Fruit fly (Drosophila melanogaster) whole organism, embryonic: ENCODE results near the gene CG42399.

Source experiments
- B-H2 ChIP-seq: fragments of 200-800 bp; sonication (Bioruptor generic); optimal IDR thresholded peaks from 2 replicates; lab custom pipeline; 2018; ENCODE audit warnings: missing biosample characterization, mild to moderate bottlenecking, missing genetic modification characterization
- Blimp-1 ChIP-seq: fragments of 200-800 bp; sonication (Bioruptor generic); optimal IDR thresholded peaks from 3 replicates; lab custom pipeline; 2018; ENCODE audit warnings: missing biosample characterization, missing genetic modification characterization, mild to moderate bottlenecking, moderate library complexity, missing genetic modification reagents
- C15 ChIP-seq: fragments of 200-800 bp; sonication (Bioruptor generic); IDR thresholded peaks from 3 replicates; pipeline ENCODE4 v1.3.6; 2022; ENCODE audit warnings: missing biosample characterization, missing genetic modification characterization
- CG12744 ChIP-seq: fragments of 200-800 bp; sonication (Bioruptor generic); optimal IDR thresholded peaks from 2 replicates; lab custom pipeline; 2016; ENCODE audit warnings: missing biosample characterization, missing genetic modification characterization
- CG13775 ChIP-seq: fragments of 200-800 bp; sonication (Bioruptor generic); optimal IDR thresholded peaks from 3 replicates; lab custom pipeline; 2017; ENCODE audit warnings: missing biosample characterization, mild to moderate bottlenecking, missing genetic modification characterization
- CG1529 ChIP-seq: fragments of 200-800 bp; sonication (Bioruptor generic); optimal IDR thresholded peaks from 3 replicates; lab custom pipeline; 2018; ENCODE audit warnings: missing biosample characterization, missing genetic modification characterization
- CG15696 ChIP-seq: fragments of 200-800 bp; sonication (Bioruptor generic); optimal IDR thresholded peaks from 2 replicates; lab custom pipeline; 2019; ENCODE audit warnings: missing biosample characterization, mild to moderate bottlenecking, missing genetic modification characterization, moderate library complexity
- CG1603 ChIP-seq: fragments of 200-800 bp; sonication (Bioruptor generic); optimal IDR thresholded peaks from 2 replicates; lab custom pipeline; 2019; ENCODE audit warnings: missing biosample characterization, mild to moderate bottlenecking, missing genetic modification characterization, moderate library complexity
- CG17186 ChIP-seq: fragments of 200-800 bp; sonication (Bioruptor generic); optimal IDR thresholded peaks from 3 replicates; lab custom pipeline; 2017; ENCODE audit warnings: missing biosample characterization, missing genetic modification reagents, missing genetic modification characterization
- CG2199 ChIP-seq: fragments of 200-800 bp; sonication (Bioruptor generic); IDR thresholded peaks from 3 replicates; pipeline ENCODE4 v1.3.6; 2022; ENCODE audit warnings: missing biosample characterization, missing genetic modification characterization
- CG2678 ChIP-seq: fragments of 200-800 bp; sonication (Bioruptor generic); optimal IDR thresholded peaks from 3 replicates; lab custom pipeline; 2019; ENCODE audit warnings: missing biosample characterization, mild to moderate bottlenecking, missing genetic modification characterization, moderate library complexity
- CG31441 ChIP-seq: fragments of 200-800 bp; sonication (Bioruptor generic); IDR thresholded peaks from 2 replicates; pipeline ENCODE4 v1.3.6; 2022; ENCODE audit warnings: missing biosample characterization, missing genetic modification characterization
- CG34422 ChIP-seq: fragments of 200-800 bp; sonication (Bioruptor generic); IDR thresholded peaks from 3 replicates; pipeline ENCODE4 v1.3.6; 2022; ENCODE audit warnings: missing biosample characterization, missing genetic modification characterization
- CG4424 ChIP-seq: fragments of 200-800 bp; sonication (Bioruptor generic); optimal IDR thresholded peaks from 3 replicates; lab custom pipeline; 2016; ENCODE audit warnings: missing biosample characterization, missing genetic modification characterization
- CG4617 ChIP-seq: fragments of 200-800 bp; sonication (Bioruptor generic); optimal IDR thresholded peaks from 3 replicates; lab custom pipeline; 2016; ENCODE audit warnings: missing biosample characterization, missing genetic modification characterization, borderline replicate concordance
- CG6654 ChIP-seq: fragments of 200-800 bp; sonication (Bioruptor generic); optimal IDR thresholded peaks from 2 replicates; lab custom pipeline; 2017; ENCODE audit warnings: missing biosample characterization, mild to moderate bottlenecking, missing genetic modification characterization
- CG6765 ChIP-seq: fragments of 200-800 bp; sonication (Bioruptor generic); optimal IDR thresholded peaks from 3 replicates; lab custom pipeline; 2017; ENCODE audit warnings: missing biosample characterization, mild to moderate bottlenecking, missing genetic modification characterization
- CG7987 ChIP-seq: fragments of 200-800 bp; sonication (Bioruptor generic); optimal IDR thresholded peaks from 2 replicates; lab custom pipeline; 2018; ENCODE audit warnings: missing biosample characterization, mild to moderate bottlenecking, missing genetic modification characterization, moderate library complexity
- CG8924 ChIP-seq: fragments of 200-800 bp; optimal IDR thresholded peaks from 3 replicates; lab custom pipeline; 2019; ENCODE audit warnings: missing biosample characterization, mild to moderate bottlenecking, missing genetic modification characterization, moderate library complexity
- CHES-1-like ChIP-seq: fragments of 200-800 bp; sonication (Bioruptor generic); optimal IDR thresholded peaks from 2 replicates; lab custom pipeline; 2016; ENCODE audit warnings: missing biosample characterization, missing genetic modification characterization
- D ChIP-seq, 2 experiments: fragments of 200-800 bp in 1 of 2; fragments of >200 bp in 1 of 2; sonication (Bioruptor generic) in 1 of 2; optimal IDR thresholded peaks; 2 replicates in 1 of 2; 3 replicates in 1 of 2; lab custom pipeline; 2017; ENCODE audit warnings: mild to moderate bottlenecking in 1 of 2, missing biosample characterization in 1 of 2, missing genetic modification characterization in 1 of 2, missing genetic modification reagents in 1 of 2
- D19B ChIP-seq: fragments of 200-800 bp; sonication (Bioruptor generic); optimal IDR thresholded peaks from 2 replicates; lab custom pipeline; 2017; ENCODE audit warnings: missing biosample characterization, mild to moderate bottlenecking, missing genetic modification characterization
- Dp ChIP-seq: fragments of 200-800 bp; sonication (Bioruptor generic); optimal IDR thresholded peaks from 2 replicates; lab custom pipeline; 2018; ENCODE audit warnings: missing biosample characterization, mild to moderate bottlenecking, missing genetic modification characterization, moderate library complexity
- Elba2 ChIP-seq: fragments of 200-800 bp; sonication (Bioruptor generic); optimal IDR thresholded peaks from 3 replicates; lab custom pipeline; 2016; ENCODE audit warnings: missing biosample characterization, missing genetic modification characterization
- Fer1 ChIP-seq: fragments of 200-800 bp; sonication (Bioruptor generic); optimal IDR thresholded peaks from 2 replicates; lab custom pipeline; 2017; ENCODE audit warnings: missing biosample characterization, mild to moderate bottlenecking, missing genetic modification characterization
- Ravus ChIP-seq: fragments of 200-800 bp; sonication (Bioruptor generic); IDR thresholded peaks from 2 replicates; pipeline ENCODE4 v1.3.6; 2022; ENCODE audit warnings: missing biosample characterization, missing genetic modification characterization
- Sin3A ChIP-seq: fragments of >200 bp; optimal IDR thresholded peaks from 2 replicates; lab custom pipeline; 2018
- Sry-β ChIP-seq: fragments of 200-800 bp; sonication (Bioruptor generic); optimal IDR thresholded peaks from 2 replicates; lab custom pipeline; 2018; ENCODE audit warnings: missing biosample characterization, mild to moderate bottlenecking, missing genetic modification characterization, moderate library complexity
- Tbp ChIP-seq: fragments of >200 bp; optimal IDR thresholded peaks from 2 replicates; lab custom pipeline; 2018; ENCODE audit warnings: missing biosample characterization, missing genetic modification characterization
- ap ChIP-seq: fragments of 200-800 bp; sonication (Bioruptor generic); IDR thresholded peaks from 2 replicates; pipeline ENCODE4 v1.3.6; 2022; ENCODE audit warnings: missing biosample characterization, missing genetic modification characterization
- ash1 ChIP-seq: fragments of 200-800 bp; sonication (Bioruptor generic); optimal IDR thresholded peaks from 2 replicates; lab custom pipeline; 2018; ENCODE audit warnings: missing biosample characterization, mild to moderate bottlenecking, missing genetic modification characterization
- br ChIP-seq: fragments of >200 bp; optimal IDR thresholded peaks from 2 replicates; lab custom pipeline; 2017
- cad ChIP-seq: fragments of >200 bp; optimal IDR thresholded peaks from 2 replicates; lab custom pipeline; 2017; ENCODE audit warnings: missing biosample characterization, missing genetic modification characterization
- caup ChIP-seq: fragments of 200-800 bp; sonication (Bioruptor generic); optimal IDR thresholded peaks from 3 replicates; lab custom pipeline; 2017; ENCODE audit warnings: missing biosample characterization, mild to moderate bottlenecking, missing genetic modification characterization, moderate library complexity; ENCODE audit not compliant: severe bottlenecking
- dmrt11E ChIP-seq: fragments of 200-800 bp; sonication (Bioruptor generic); optimal IDR thresholded peaks from 3 replicates; lab custom pipeline; 2018; ENCODE audit warnings: missing biosample characterization, mild to moderate bottlenecking, missing genetic modification characterization, moderate library complexity
- exex ChIP-seq: fragments of 200-800 bp; sonication (Bioruptor generic); optimal IDR thresholded peaks from 4 replicates; lab custom pipeline; 2018; ENCODE audit warnings: missing biosample characterization, mild to moderate bottlenecking, missing genetic modification characterization, moderate library complexity
- fd64A ChIP-seq: fragments of 200-800 bp; sonication (Bioruptor generic); optimal IDR thresholded peaks from 3 replicates; lab custom pipeline; 2018; ENCODE audit warnings: missing biosample characterization, mild to moderate bottlenecking, missing genetic modification characterization
- gem ChIP-seq: fragments of 200-800 bp; sonication (Bioruptor generic); optimal IDR thresholded peaks from 2 replicates; lab custom pipeline; 2019; ENCODE audit warnings: missing biosample characterization, mild to moderate bottlenecking, missing genetic modification characterization, moderate library complexity
- gfzf ChIP-seq: fragments of 200-800 bp; sonication (Bioruptor generic); optimal IDR thresholded peaks from 2 replicates; lab custom pipeline; 2016; ENCODE audit warnings: missing biosample characterization, mild to moderate bottlenecking, missing genetic modification characterization, moderate library complexity
- grau ChIP-seq: fragments of 200-800 bp; optimal IDR thresholded peaks from 3 replicates; lab custom pipeline; 2019; ENCODE audit warnings: missing biosample characterization, mild to moderate bottlenecking, missing genetic modification characterization, moderate library complexity
- klu ChIP-seq: fragments of 200-800 bp; sonication (Bioruptor generic); IDR thresholded peaks from 2 replicates; pipeline ENCODE4 v1.3.6; 2022; ENCODE audit warnings: missing biosample characterization, missing genetic modification characterization
- lbe ChIP-seq: fragments of 200-800 bp; sonication (Bioruptor generic); optimal IDR thresholded peaks from 2 replicates; lab custom pipeline; 2016; ENCODE audit warnings: missing biosample characterization, mild to moderate bottlenecking, missing genetic modification characterization
- nmo ChIP-seq: fragments of 200-800 bp; sonication (Bioruptor generic); optimal IDR thresholded peaks from 2 replicates; lab custom pipeline; 2018; ENCODE audit warnings: missing biosample characterization, mild to moderate bottlenecking, missing genetic modification characterization, moderate library complexity
- pho ChIP-seq: fragments of 200-800 bp; sonication (Bioruptor generic); optimal IDR thresholded peaks from 2 replicates; lab custom pipeline; 2016; ENCODE audit warnings: missing biosample characterization, missing genetic modification characterization
- psq ChIP-seq: fragments of 200-800 bp; sonication (Bioruptor generic); optimal IDR thresholded peaks from 2 replicates; lab custom pipeline; 2017; ENCODE audit warnings: missing biosample characterization, missing genetic modification characterization
- row ChIP-seq: fragments of 200-800 bp; sonication (Bioruptor generic); IDR thresholded peaks from 3 replicates; pipeline ENCODE4 v1.3.6; 2022; ENCODE audit warnings: missing biosample characterization, missing genetic modification characterization
- scrt ChIP-seq: fragments of 200-800 bp; sonication (Bioruptor generic); optimal IDR thresholded peaks from 2 replicates; lab custom pipeline; 2018; ENCODE audit warnings: missing biosample characterization, mild to moderate bottlenecking, missing genetic modification characterization, moderate library complexity
- sob ChIP-seq: fragments of 200-800 bp; sonication (Bioruptor generic); IDR thresholded peaks from 2 replicates; pipeline ENCODE4 v1.3.6; 2022; ENCODE audit warnings: missing biosample characterization, missing genetic modification characterization
- sqz ChIP-seq: fragments of 200-800 bp; sonication (Bioruptor generic); optimal IDR thresholded peaks from 3 replicates; lab custom pipeline; 2018; ENCODE audit warnings: missing biosample characterization, mild to moderate bottlenecking, missing genetic modification characterization
- z ChIP-seq: fragments of 200-800 bp; sonication (Bioruptor generic); IDR thresholded peaks from 3 replicates; pipeline ENCODE4 v1.3.6; 2022; ENCODE audit warnings: missing biosample characterization, missing genetic modification characterization

The CG42399 gene

dm6 chr2L:158649-159257 is 5.7 kb upstream of the CG42399 start, which contains the start of the genes CG33635 and spen (continued):
- TF ChIP-seq Tbp (GFP tag; lab: Kevin White, UChicago) (no peak), Elba2 (GFP tag; lab: Kevin White, UChicago) (no peak), CG2199 (GFP tag; lab: Robert Waterston, UW) (no peak), B-H2 (GFP tag; lab: Kevin White, UChicago) (peak; percentile 56), gfzf (GFP tag; lab: Kevin White, UChicago) (peak; percentile 97), z (GFP tag; lab: Robert Waterston, UW) (no peak), row (GFP tag; lab: Robert Waterston, UW) (no peak), CG6654 (GFP tag; lab: Kevin White, UChicago) (no peak), CG1603 (tag; lab: Kevin White, UChicago) (peak; percentile 63), CHES-1-like (GFP tag; lab: Kevin White, UChicago) (peak; percentile 65), caup (GFP tag; lab: Kevin White, UChicago) (peak; percentile 49), CG6765 (GFP tag; lab: Kevin White, UChicago) (peak; percentile 60), Ravus (GFP tag; lab: Robert Waterston, UW) (no peak), sqz (peak; percentile 95), Dp (GFP tag; lab: Kevin White, UChicago) (peak; percentile 38), CG15696 (tag; lab: Kevin White, UChicago) (no peak), Sry-β (GFP tag; lab: Kevin White, UChicago) (peak; percentile 94), CG17186 (GFP tag; lab: Kevin White, UChicago) (peak; percentile 97), cad (no peak), fd64A (GFP tag; lab: Kevin White, UChicago) (peak; percentile 36), gem (tag; lab: Kevin White, UChicago) (no peak), CG8924 (peak; percentile 82), C15 (GFP tag; lab: Robert Waterston, UW) (no peak), CG13775 (peak; percentile 30), pho (peak; percentile 29), CG1529 (GFP tag; lab: Kevin White, UChicago) (no peak), dmrt11E (tag; lab: Kevin White, UChicago) (peak; percentile 16), CG7987 (GFP tag; lab: Kevin White, UChicago) (peak; percentile 58), CG4617 (GFP tag; lab: Kevin White, UChicago) (peak; percentile 13), D (optimal IDR thresholded peaks at IDR 0.05; lab: Kevin White, UChicago) (no peak), D (GFP tag; optimal IDR thresholded peaks at IDR 0.05; lab: Kevin White, UChicago) (no peak), CG12744 (peak; percentile 5), lbe (peak; percentile 61), klu (GFP tag; lab: Robert Waterston, UW) (no peak), ap (no peak), br (no peak), grau (tag; lab: Kevin White, UChicago) (peak; percentile 38), psq (GFP tag; lab: Kevin White, UChicago) (no peak), nmo (GFP tag; lab: Kevin White, UChicago) (peak; percentile 63), ash1 (GFP tag; lab: Kevin White, UChicago) (peak; percentile 92), CG2678 (tag; lab: Kevin White, UChicago) (peak; percentile 40), sob (no peak), CG31441 (GFP tag; lab: Robert Waterston, UW) (no peak), Sin3A (lab: Kevin White, UChicago) (peak; percentile 29), scrt (GFP tag; lab: Kevin White, UChicago) (peak; percentile 16), Fer1 (GFP tag; lab: Kevin White, UChicago) (peak; percentile 68), Blimp-1 (no peak), D19B (GFP tag; lab: Kevin White, UChicago) (no peak), exex (tag; lab: Kevin White, UChicago) (peak; percentile 61), CG4424 (GFP tag; lab: Kevin White, UChicago) (no peak), CG34422 (GFP tag; lab: Robert Waterston, UW) (no peak)
